Worm (Caenorhabditis elegans): Measurements from ENCODE around the gene rbm-25.
A peak's percentile ranks its signal among the peaks of the same experiment; 100 is the strongest.

The rbm-25 gene

DNA sequence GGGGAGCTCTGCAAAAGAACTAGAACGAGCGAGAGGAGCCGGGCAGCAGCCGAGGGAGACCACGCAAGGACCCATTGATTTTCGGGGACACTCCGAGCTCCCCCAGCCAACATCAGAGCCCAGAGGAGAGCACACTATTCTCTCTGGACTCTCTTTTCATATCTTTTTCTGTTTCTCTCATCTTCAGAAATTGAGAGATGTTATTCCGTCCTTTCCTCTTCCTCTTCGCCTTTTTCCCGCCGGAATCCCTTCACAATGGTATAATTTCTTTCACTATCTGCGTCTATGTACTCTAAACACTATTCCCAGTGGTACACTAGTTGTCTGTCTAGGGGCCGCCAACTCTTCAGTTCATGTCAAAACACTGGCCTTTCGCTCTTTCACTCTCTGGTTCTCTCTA, 32.6 kb upstream of the rbm-25 start (continued):
- TF ChIP-seq zip-2 (tag; optimal IDR thresholded peaks at IDR 0.05) (no peak), daf-19 (GFP tag; conservative IDR thresholded peaks at IDR 0.05) (no peak), nhr-11 (tag; optimal IDR thresholded peaks at IDR 0.05) (peak; percentile 80), lim-7 (GFP tag; IDR thresholded peaks at IDR 0.05) (no peak), mdl-1 (tag; optimal IDR thresholded peaks at IDR 0.05) (peak in 1 of 2 experiments; percentile 68)

- TF ChIP-seq nhr-6 (tag; optimal IDR thresholded peaks at IDR 0.05): peak; percentile 55
- no peak for TF ChIP-seq nhr-41 (GFP tag; IDR thresholded peaks at IDR 0.05)
Measured at ce11 chrV:12466653-12467052, 31.4 kb upstream of the rbm-25 start.

DNA sequence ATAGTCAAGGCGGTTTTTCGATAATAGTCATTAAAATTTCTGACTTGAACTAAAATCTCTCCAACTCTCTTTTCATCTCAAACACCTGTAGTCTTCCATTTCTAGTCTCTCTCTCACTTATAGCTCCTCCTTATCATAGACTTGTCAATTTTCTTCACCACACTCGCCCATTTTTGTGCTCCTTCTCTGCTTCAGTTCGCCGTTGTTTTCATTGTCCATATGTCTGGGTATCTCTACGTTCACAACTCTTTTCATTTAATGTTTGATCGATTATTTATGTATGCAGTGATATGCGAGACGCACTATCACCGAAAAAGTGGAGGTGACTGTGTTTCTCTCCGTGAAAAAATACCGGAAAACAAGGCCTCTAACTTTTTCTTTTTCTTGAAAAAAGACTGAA, 30.3 kb upstream of the rbm-25 start:
- TF ChIP-seq nhr-11 (tag; optimal IDR thresholded peaks at IDR 0.05) (peak; percentile 9), mep-1 (tag; optimal IDR thresholded peaks at IDR 0.05) (no peak), dmd-6 (GFP tag; IDR thresholded peaks at IDR 0.05) (peak; percentile 93), daf-8 (GFP tag; IDR thresholded peaks at IDR 0.05) (no peak), pqm-1 (tag; optimal IDR thresholded peaks at IDR 0.05) (peak; percentile 96), dmd-9 (GFP tag; IDR thresholded peaks at IDR 0.05) (no peak), set-16 (GFP tag; IDR thresholded peaks at IDR 0.05) (no peak), zfp-2 (tag; optimal IDR thresholded peaks at IDR 0.05) (no peak), spr-1 (tag; optimal IDR thresholded peaks at IDR 0.05) (no peak), arid-1 (GFP tag; conservative IDR thresholded peaks at IDR 0.05) (no peak), lsy-2 (tag; optimal IDR thresholded peaks at IDR 0.05) (no peak), egl-43 (GFP tag; IDR thresholded peaks at IDR 0.05) (no peak), nhr-25 (tag; optimal IDR thresholded peaks at IDR 0.05; ENCODE audit: borderline replicate concordance, insufficient read depth) (no peak), ceh-44 (GFP tag; IDR thresholded peaks at IDR 0.05) (no peak), aly-2 (tag; optimal IDR thresholded peaks at IDR 0.05) (no peak), lin-39 (tag; optimal IDR thresholded peaks at IDR 0.05) (no peak), R02D3.7 (tag; optimal IDR thresholded peaks at IDR 0.05) (no peak), ceh-28 (tag; optimal IDR thresholded peaks at IDR 0.05) (no peak), fos-1 (tag; optimal IDR thresholded peaks at IDR 0.05) (peak; percentile 11), F49E8.2 (tag; optimal IDR thresholded peaks at IDR 0.05; ENCODE audit: borderline replicate concordance) (no peak), snpc-4 (tag; optimal IDR thresholded peaks at IDR 0.05) (no peak), nhr-102 (tag; optimal IDR thresholded peaks at IDR 0.05) (peak; percentile 37), ZK337.2 (GFP tag; IDR thresholded peaks at IDR 0.05) (no peak), php-3 (GFP tag; IDR thresholded peaks at IDR 0.05) (peak; percentile 90), unc-130 (GFP tag; optimal IDR thresholded peaks at IDR 0.05) (no peak), nhr-28 (tag; optimal IDR thresholded peaks at IDR 0.05) (peak; percentile 94), nhr-111 (GFP tag; optimal IDR thresholded peaks at IDR 0.05) (no peak), nhr-42 (GFP tag; IDR thresholded peaks at IDR 0.05) (no peak), dve-1 (tag; optimal IDR thresholded peaks at IDR 0.05; ENCODE audit: insufficient read depth) (peak; percentile 71), lin-1 (GFP tag; IDR thresholded peaks at IDR 0.05) (peak; percentile 45; the same call in 1 of the 2 replicates), tra-1 (GFP tag; IDR thresholded peaks at IDR 0.05) (peak; percentile 52; the same call in 1 of the 2 replicates), ceh-20 (GFP tag; IDR thresholded peaks at IDR 0.05) (no peak), Y5F2A.4 (GFP tag; optimal IDR thresholded peaks at IDR 0.05) (no peak), daf-16 (GFP tag; optimal IDR thresholded peaks at IDR 0.05) (no peak), daf-16 (tag; optimal IDR thresholded peaks at IDR 0.05) (peak; percentile 93), spr-3 (GFP tag; optimal IDR thresholded peaks at IDR 0.05) (no peak), dpl-1 (GFP tag; optimal IDR thresholded peaks at IDR 0.05) (no peak), hlh-30 (tag; optimal IDR thresholded peaks at IDR 0.05; ENCODE audit: insufficient read depth) (no peak), aha-1 (tag) (no peak), cey-2 (tag; optimal IDR thresholded peaks at IDR 0.05; ENCODE audit: borderline replicate concordance, insufficient read depth) (no peak), Y48G9A.11 (GFP tag; IDR thresholded peaks at IDR 0.05) (no peak), dmd-8 (GFP tag; IDR thresholded peaks at IDR 0.05) (no peak), hlh-11 (tag; optimal IDR thresholded peaks at IDR 0.05) (peak; percentile 89)
